Worm (Caenorhabditis elegans): Measurements from ENCODE around the gene irld-7.

DNA sequence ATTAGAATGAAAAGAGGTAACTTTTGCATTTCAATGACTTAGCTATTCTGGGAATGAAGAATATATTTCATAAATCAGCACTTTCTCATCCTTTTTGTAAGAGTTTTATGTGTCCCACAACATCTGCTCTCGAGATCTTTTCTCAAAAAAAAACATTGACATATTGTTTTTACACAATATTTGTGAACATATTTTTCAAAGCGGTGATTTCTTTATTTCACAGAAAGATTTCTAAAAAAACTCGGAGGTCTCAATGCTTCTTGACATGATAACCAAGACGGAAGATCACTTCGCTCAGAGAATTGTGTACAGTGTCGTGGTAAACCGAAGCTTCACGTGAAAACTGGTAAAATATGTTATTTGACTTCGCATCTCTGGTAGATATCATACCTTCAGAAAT is 5.8 kb downstream of the irld-7 start, which contains the start of gene F38A5.22:
- TF ChIP-seq lin-15B (tag; optimal IDR thresholded peaks at IDR 0.05) = no peak
- TF ChIP-seq ceh-82 (tag; optimal IDR thresholded peaks at IDR 0.05) = no peak
- TF ChIP-seq skn-1 (tag; optimal IDR thresholded peaks at IDR 0.05) = no peak
- no peak for TF ChIP-seq elt-3 (tag; optimal IDR thresholded peaks at IDR 0.05)
- no peak for TF ChIP-seq mep-1 (tag; optimal IDR thresholded peaks at IDR 0.05)
- TF ChIP-seq lsy-2 (tag; optimal IDR thresholded peaks at IDR 0.05) = no peak
- TF ChIP-seq aha-1 (tag; optimal IDR thresholded peaks at IDR 0.05) = no peak

All from whole organism, L1 larva.